Worm (Caenorhabditis elegans) whole organism, midembryonic: ENCODE measurements around the gene F12A10.9.
A peak's percentile ranks its signal among the peaks of the same experiment; 100 is the strongest.

ENCODE experiments used
- T22C8.4 ChIP-seq: fragments of 200-800 bp; sonication (Bioruptor generic); IDR thresholded peaks from 2 replicates; pipeline ENCODE4 v1.3.6; 2022; ENCODE audit warnings: missing genetic modification characterization, missing compliant biosample characterization
- cog-1 ChIP-seq: sonication (generic microtip); optimal IDR thresholded peaks from 2 replicates; lab custom pipeline; 2016; ENCODE audit warnings: missing genetic modification characterization, missing compliant biosample characterization
- flt-1 ChIP-seq: fragments of 200-800 bp; sonication (Bioruptor generic); IDR thresholded peaks from 2 replicates; pipeline ENCODE4 v1.3.6; 2022; ENCODE audit warnings: missing genetic modification characterization, missing compliant biosample characterization
- klf-2 ChIP-seq: fragments of 200-800 bp; sonication (Bioruptor generic); conservative IDR thresholded peaks from 2 replicates; pipeline ENCODE4 v1.3.6; 2022; ENCODE audit warnings: missing genetic modification reagents, missing genetic modification characterization, missing compliant biosample characterization
- med-1 ChIP-seq: sonication (generic microtip); optimal IDR thresholded peaks from 2 replicates; lab custom pipeline; 2017; ENCODE audit warnings: missing genetic modification characterization, mild to moderate bottlenecking, missing compliant biosample characterization, antibody characterized with exemption, missing genetic modification reagents; ENCODE audit not compliant: insufficient read depth
- ref-1 ChIP-seq: fragments of 200-800 bp; sonication (Bioruptor generic); conservative IDR thresholded peaks from 2 replicates; pipeline ENCODE4 v1.3.6; 2022; ENCODE audit warnings: missing genetic modification reagents, missing genetic modification characterization, missing compliant biosample characterization
- tab-1 ChIP-seq: fragments of 200-800 bp; sonication (Bioruptor generic); IDR thresholded peaks from 2 replicates; pipeline ENCODE4 v1.3.6; 2022; ENCODE audit warnings: missing genetic modification characterization, missing compliant biosample characterization
- ztf-23 ChIP-seq: fragments of 200-800 bp; sonication (Bioruptor generic); IDR thresholded peaks from 2 replicates; pipeline ENCODE4 v1.3.6; 2022; ENCODE audit warnings: missing genetic modification reagents, missing genetic modification characterization, missing compliant biosample characterization
- ztf-29 ChIP-seq: fragments of 200-800 bp; sonication (Bioruptor generic); IDR thresholded peaks from 2 replicates; pipeline ENCODE4 v1.3.6; 2022; ENCODE audit warnings: missing genetic modification reagents, missing genetic modification characterization, missing compliant biosample characterization

The F12A10.9 gene

DNA sequence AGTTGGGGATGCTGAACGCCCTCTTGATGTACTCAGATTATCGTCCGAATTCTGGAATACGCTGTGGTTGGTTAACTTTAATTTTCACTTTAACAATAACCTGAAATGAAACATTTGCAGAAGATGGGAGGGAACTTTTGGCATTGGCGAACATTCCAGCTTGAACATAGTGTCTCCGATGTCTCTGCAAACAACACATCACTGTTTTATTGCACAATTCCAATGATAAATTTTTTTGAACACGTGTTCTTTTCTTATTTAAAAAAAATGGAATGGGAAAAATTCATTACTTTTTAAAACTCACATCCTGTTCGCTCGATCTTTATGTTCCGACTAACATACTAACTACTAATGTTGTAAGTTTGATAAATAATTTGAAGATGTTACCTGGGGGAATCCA is 2.0 kb downstream of the F12A10.9 start, which contains the start of gene fzy-1:
fzy-1 (plus strand) TSS at position 301 of the 400 bp plus-strand sequence.
- TF ChIP-seq cog-1 (no peak), ref-1 (GFP tag; lab: Robert Waterston, UW) (no peak), ztf-23 (GFP tag; lab: Robert Waterston, UW) (no peak), flt-1 (no peak), ztf-29 (GFP tag; lab: Robert Waterston, UW) (no peak), tab-1 (GFP tag; lab: Robert Waterston, UW) (no peak), T22C8.4 (GFP tag; lab: Robert Waterston, UW) (no peak), med-1 (no peak)

DNA sequence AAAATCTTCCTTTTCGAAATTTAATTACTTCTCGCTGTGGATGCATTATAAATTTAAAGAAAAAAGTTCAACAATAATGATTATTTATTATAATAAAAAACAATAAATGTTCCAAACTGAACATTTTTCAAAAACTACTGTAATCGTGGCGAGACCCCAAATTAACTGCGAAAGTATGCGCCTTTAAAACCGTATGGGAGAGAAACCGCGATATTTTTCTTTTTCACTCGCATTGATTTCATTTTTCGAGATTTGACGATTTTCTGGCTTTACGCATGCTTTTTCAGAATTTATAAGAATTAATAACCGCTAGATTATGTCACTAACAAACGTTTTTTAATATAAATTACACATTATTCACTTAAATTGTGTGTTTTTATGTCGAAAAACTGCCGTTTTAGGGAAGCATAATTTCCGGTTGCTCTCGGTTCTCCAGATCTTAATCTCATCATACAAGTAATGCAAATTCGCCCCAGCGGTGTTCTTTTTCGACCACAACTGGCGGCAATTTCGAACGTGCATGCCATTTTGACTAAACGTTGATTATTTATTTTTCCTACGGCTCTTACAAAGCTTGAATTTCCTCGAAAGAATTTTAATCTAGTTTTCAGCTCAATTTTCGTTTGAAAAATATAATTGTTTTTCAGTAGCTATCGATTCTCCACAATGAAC is 2.6 kb downstream of the F12A10.9 start, which contains the start of gene F12A10.8:
F12A10.8 (minus strand) TSS at position 79 of the 672 bp plus-strand sequence.
- TF ChIP-seq klf-2 = no peak

DNA sequence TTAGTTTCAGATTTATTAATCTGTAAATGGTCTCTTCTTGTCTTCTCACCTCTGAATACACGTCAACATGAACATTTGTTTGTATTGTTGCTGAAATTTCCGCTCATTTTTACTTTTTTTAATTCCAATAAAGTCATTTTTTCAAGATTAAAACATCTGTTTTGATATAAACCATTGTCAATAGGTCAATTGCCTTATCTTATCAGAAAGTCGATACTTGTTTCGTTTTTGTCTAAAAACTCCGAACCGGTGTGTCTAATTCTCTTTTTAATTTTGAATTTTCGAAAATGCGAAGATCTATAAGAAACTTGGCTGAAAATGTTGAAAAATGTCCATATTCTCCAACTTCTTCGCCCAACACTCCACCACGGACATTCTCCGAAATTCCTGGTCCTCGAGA is 5.3 kb downstream of the F12A10.9 start, which contains the start of gene cyp-44A1:
cyp-44A1 (plus strand) TSS at position 285 of the 400 bp plus-strand sequence.
- TF ChIP-seq cog-1 = no peak
- TF ChIP-seq ztf-23 (GFP tag; lab: Robert Waterston, UW) = no peak
- no peak for TF ChIP-seq ztf-29 (GFP tag; lab: Robert Waterston, UW)
- no peak for TF ChIP-seq flt-1
- no peak for TF ChIP-seq med-1
- TF ChIP-seq ref-1 (GFP tag; lab: Robert Waterston, UW) = no peak
- TF ChIP-seq T22C8.4 (GFP tag; lab: Robert Waterston, UW) = no peak

DNA sequence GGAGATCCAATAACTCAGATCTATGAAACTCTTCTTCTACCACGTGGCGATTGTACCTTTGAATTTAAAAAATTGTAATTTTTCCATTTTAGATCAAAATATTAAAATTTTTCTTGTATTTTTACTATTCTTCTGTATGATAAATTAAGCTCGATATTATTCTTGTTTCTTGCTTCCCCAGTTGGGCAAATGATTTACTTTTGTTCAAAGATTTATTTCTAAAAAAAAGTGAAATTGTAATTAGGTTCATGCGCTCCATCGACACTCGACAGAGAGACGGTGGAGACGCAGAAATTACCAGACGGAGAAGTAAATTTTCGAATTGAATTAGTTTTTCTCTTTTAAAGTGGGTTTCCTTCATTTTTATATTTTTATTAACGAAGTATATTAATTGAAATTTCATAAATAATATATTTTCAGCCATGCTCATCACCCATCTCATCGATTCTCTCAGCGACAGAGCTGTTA is 7.4 kb downstream of the F12A10.9 start, which contains the start of gene npp-24:
npp-24 (plus strand) TSS at position 51 of the 468 bp plus-strand sequence.
- TF ChIP-seq klf-2 (no peak), med-1 (no peak), flt-1 (no peak), ztf-29 (GFP tag; lab: Robert Waterston, UW) (no peak), ref-1 (GFP tag; lab: Robert Waterston, UW) (no peak), tab-1 (GFP tag; lab: Robert Waterston, UW) (no peak), ztf-23 (GFP tag; lab: Robert Waterston, UW) (no peak), T22C8.4 (GFP tag; lab: Robert Waterston, UW) (no peak), cog-1 (no peak)

- TF ChIP-seq cog-1 (peak; percentile 44), ztf-23 (GFP tag; lab: Robert Waterston, UW) (no peak)
Measured at ce11 chrII:5511417-5512353, 13.2 kb downstream of the F12A10.9 start.

- TF ChIP-seq flt-1 (no peak), tab-1 (GFP tag; lab: Robert Waterston, UW) (no peak), T22C8.4 (GFP tag; lab: Robert Waterston, UW) (no peak), med-1 (no peak), ztf-23 (GFP tag; lab: Robert Waterston, UW) (no peak), klf-2 (no peak), ztf-29 (GFP tag; lab: Robert Waterston, UW) (no peak), ref-1 (GFP tag; lab: Robert Waterston, UW) (no peak), cog-1 (no peak)
Measured at ce11 chrII:5512473-5513097, 14.1 kb downstream of the F12A10.9 start.

DNA sequence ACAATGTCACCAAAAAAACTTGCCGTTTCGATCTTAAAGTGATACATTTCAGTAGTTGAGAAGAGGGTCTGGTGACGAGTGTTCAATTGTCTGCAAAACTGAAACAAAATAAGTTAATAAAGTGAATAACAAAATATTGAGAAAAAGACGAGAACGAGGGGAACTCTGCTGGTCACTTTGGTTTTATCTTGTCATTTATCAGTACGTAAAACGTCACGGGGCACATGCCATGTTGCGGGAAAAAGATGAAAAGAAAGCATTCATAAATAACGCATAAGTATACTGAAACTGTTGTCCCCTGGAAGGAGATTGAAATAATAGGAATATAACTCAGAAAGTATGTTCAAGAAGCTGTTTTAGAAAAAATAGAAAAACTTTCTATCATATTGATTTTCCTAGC is 16.4 kb downstream of the F12A10.9 start, which contains the start of gene sahd-1:
sahd-1 (minus strand) TSS at position 100 of the 400 bp plus-strand sequence.
- TF ChIP-seq ztf-23 (GFP tag; lab: Robert Waterston, UW) (no peak), cog-1 (no peak), flt-1 (no peak), klf-2 (no peak), ref-1 (GFP tag; lab: Robert Waterston, UW) (no peak), T22C8.4 (GFP tag; lab: Robert Waterston, UW) (no peak), med-1 (no peak), tab-1 (GFP tag; lab: Robert Waterston, UW) (no peak), ztf-29 (GFP tag; lab: Robert Waterston, UW) (no peak)

- no peak for TF ChIP-seq ref-1 (GFP tag; lab: Robert Waterston, UW)
- no peak for TF ChIP-seq klf-2
- TF ChIP-seq ztf-29 (GFP tag; lab: Robert Waterston, UW) = no peak
- TF ChIP-seq flt-1 = no peak
- TF ChIP-seq tab-1 (GFP tag; lab: Robert Waterston, UW) = no peak
Measured at ce11 chrII:5515542-5515941, 17.1 kb downstream of the F12A10.9 start, which contains the start of gene ZK177.3. TSS of gene ZK177.3 (plus strand) at chrII:5515842.

- TF ChIP-seq med-1 (no peak), ztf-23 (GFP tag; lab: Robert Waterston, UW) (no peak), cog-1 (no peak), flt-1 (no peak), klf-2 (no peak), ztf-29 (GFP tag; lab: Robert Waterston, UW) (no peak), tab-1 (GFP tag; lab: Robert Waterston, UW) (no peak), T22C8.4 (GFP tag; lab: Robert Waterston, UW) (no peak), ref-1 (GFP tag; lab: Robert Waterston, UW) (no peak)
Measured at ce11 chrII:5517643-5518042, 19.2 kb downstream of the F12A10.9 start, which contains the start of gene ZK177.9. TSS of gene ZK177.9 (minus strand) at chrII:5517743.
